Worm (Caenorhabditis elegans) whole organism, L1 larva: Measurements from ENCODE around the gene mdt-10.

ENCODE experiments used
- C04F5.9 ChIP-seq: sonication (generic microtip); optimal IDR thresholded peaks from 2 replicates; lab custom pipeline; 2016; ENCODE audit warnings: missing genetic modification characterization, missing compliant biosample characterization
- C16A3.4 ChIP-seq: fragments of 150-350 bp; optimal IDR thresholded peaks from 2 replicates; lab custom pipeline; 2014; ENCODE audit warnings: missing biosample characterization, missing genetic modification characterization
- F16B12.6 ChIP-seq: fragments of 150-350 bp; optimal IDR thresholded peaks from 2 replicates; lab custom pipeline; 2014; ENCODE audit warnings: missing biosample characterization, missing genetic modification characterization
- Y116A8C.19 ChIP-seq: sonication (generic microtip); optimal IDR thresholded peaks from 2 replicates; lab custom pipeline; 2016; ENCODE audit warnings: missing compliant biosample characterization, missing genetic modification characterization, borderline replicate concordance
- ama-1 ChIP-seq: fragments of 150-350 bp; optimal IDR thresholded peaks from 2 replicates; lab custom pipeline; 2014
- ceh-63 ChIP-seq: fragments of 200-800 bp; sonication (Bioruptor generic); optimal IDR thresholded peaks from 2 replicates; lab custom pipeline; 2018; ENCODE audit warnings: mild to moderate bottlenecking, missing genetic modification characterization, missing compliant biosample characterization
- ceh-82 ChIP-seq, 3 experiments: fragments of 150-350 bp in 1 of 3; sonication (generic microtip) in 2 of 3; optimal IDR thresholded peaks; 2 replicates each; lab custom pipeline; 2014 to 2017; ENCODE audit warnings: missing biosample characterization in 3 of 3, missing genetic modification characterization in 3 of 3
- ces-1 ChIP-seq: fragments of 150-350 bp; optimal IDR thresholded peaks from 2 replicates; lab custom pipeline; 2014; ENCODE audit warnings: missing biosample characterization, missing genetic modification reagents, missing genetic modification characterization
- dpl-1 ChIP-seq, 3 experiments: fragments of 150-350 bp in 2 of 3; sonication (generic microtip) in 1 of 3; optimal IDR thresholded peaks; 2 replicates each; lab custom pipeline; 2014 to 2017; ENCODE audit warnings: missing biosample characterization in 3 of 3, missing genetic modification characterization in 3 of 3, missing genetic modification reagents in 3 of 3
- dsc-1 ChIP-seq: sonication (generic microtip); optimal IDR thresholded peaks from 2 replicates; lab custom pipeline; 2016; ENCODE audit warnings: mild to moderate bottlenecking, missing genetic modification characterization, missing compliant biosample characterization
- efl-1 ChIP-seq, 4 experiments: fragments of 150-350 bp; optimal IDR thresholded peaks in 3 of 4; peaks in 1 of 4; 1 replicate in 1 of 4; 2 replicates in 3 of 4; lab custom pipeline; 2014; ENCODE audit warnings: missing biosample characterization in 2 of 4, missing genetic modification characterization in 2 of 4, missing genetic modification reagents in 2 of 4
- egl-13 ChIP-seq: sonication (generic microtip); optimal IDR thresholded peaks from 2 replicates; lab custom pipeline; 2016; ENCODE audit warnings: missing genotype, missing genetic modification reagents, missing genetic modification characterization, missing compliant biosample characterization
- elt-2 ChIP-seq: sonication (generic microtip); optimal IDR thresholded peaks from 2 replicates; lab custom pipeline; 2016; ENCODE audit warnings: missing genetic modification characterization, mild to moderate bottlenecking, inconsistent platforms, missing compliant biosample characterization, missing genetic modification reagents
- elt-3 ChIP-seq, 6 experiments: fragments of 150-350 bp in 1 of 6; sonication (generic microtip); optimal IDR thresholded peaks; 2 replicates each; lab custom pipeline; 2017 to 2018; ENCODE audit warnings: missing biosample characterization in 6 of 6, missing genetic modification characterization in 6 of 6, inconsistent platforms in 1 of 6
- fkh-10 ChIP-seq: sonication (generic microtip); optimal IDR thresholded peaks from 2 replicates; lab custom pipeline; 2017; ENCODE audit warnings: missing biosample characterization, missing genetic modification reagents, missing genetic modification characterization
- fkh-4 ChIP-seq: sonication (generic microtip); optimal IDR thresholded peaks from 2 replicates; lab custom pipeline; 2016; ENCODE audit warnings: missing compliant biosample characterization, missing genetic modification characterization, borderline replicate concordance
- irx-1 ChIP-seq: sonication (generic microtip); optimal IDR thresholded peaks from 2 replicates; lab custom pipeline; 2016; ENCODE audit warnings: missing genetic modification characterization, missing compliant biosample characterization
- lin-13 ChIP-seq: fragments of 150-350 bp; optimal IDR thresholded peaks from 2 replicates; lab custom pipeline; 2014; ENCODE audit warnings: missing biosample characterization, missing genetic modification reagents, missing genetic modification characterization
- lin-14 ChIP-seq: fragments of 200-800 bp; sonication (Bioruptor generic); optimal IDR thresholded peaks from 2 replicates; lab custom pipeline; 2018; ENCODE audit warnings: mild to moderate bottlenecking, missing genetic modification characterization, moderate library complexity, missing compliant biosample characterization
- lin-15B ChIP-seq: fragments of 150-350 bp; sonication (generic microtip); optimal IDR thresholded peaks from 3 replicates; lab custom pipeline; 2014; ENCODE audit warnings: missing biosample characterization, missing genetic modification characterization
- lin-35 ChIP-seq, 2 experiments: fragments of 150-350 bp; optimal IDR thresholded peaks; 2 replicates each; lab custom pipeline; 2014; ENCODE audit warnings: missing biosample characterization in 2 of 2, missing genetic modification characterization in 2 of 2, missing genetic modification reagents in 2 of 2
- lsy-2 ChIP-seq, 2 experiments: fragments of 150-350 bp; optimal IDR thresholded peaks; 2 replicates each; lab custom pipeline; 2014; ENCODE audit warnings: missing biosample characterization in 2 of 2, missing genetic modification characterization in 2 of 2
- mef-2 ChIP-seq: fragments of 150-350 bp; optimal IDR thresholded peaks from 2 replicates; lab custom pipeline; 2014; ENCODE audit warnings: missing biosample characterization, missing genetic modification characterization
- mep-1 ChIP-seq: fragments of 150-350 bp; optimal IDR thresholded peaks from 2 replicates; lab custom pipeline; 2014; ENCODE audit warnings: missing biosample characterization, missing genetic modification characterization
- nhr-11 ChIP-seq: fragments of 150-350 bp; optimal IDR thresholded peaks from 2 replicates; lab custom pipeline; 2014; ENCODE audit warnings: missing biosample characterization, missing genetic modification characterization
- nhr-12 ChIP-seq: sonication (generic microtip); optimal IDR thresholded peaks from 2 replicates; lab custom pipeline; 2017; ENCODE audit warnings: missing biosample characterization, missing genetic modification characterization
- nhr-19 ChIP-seq: fragments of 200-800 bp; sonication (Bioruptor generic); conservative IDR thresholded peaks from 2 replicates; pipeline ENCODE4 v1.3.6; 2022; ENCODE audit warnings: missing genetic modification characterization, missing compliant biosample characterization
- nhr-20 ChIP-seq: sonication (generic microtip); optimal IDR thresholded peaks from 2 replicates; lab custom pipeline; 2016; ENCODE audit warnings: mild to moderate bottlenecking, missing genetic modification characterization, missing compliant biosample characterization
- nhr-47 ChIP-seq: sonication (generic microtip); optimal IDR thresholded peaks from 2 replicates; lab custom pipeline; 2016; ENCODE audit warnings: mild to moderate bottlenecking, missing genetic modification characterization, moderate library complexity, missing compliant biosample characterization
- nhr-71 ChIP-seq: sonication (generic microtip); optimal IDR thresholded peaks from 2 replicates; lab custom pipeline; 2016; ENCODE audit warnings: mild to moderate bottlenecking, missing genetic modification characterization, moderate library complexity, missing compliant biosample characterization
- nhr-77 ChIP-seq: fragments of 150-350 bp; optimal IDR thresholded peaks from 2 replicates; lab custom pipeline; 2014; ENCODE audit warnings: missing biosample characterization, missing genetic modification characterization
- nhr-85 ChIP-seq: sonication (generic microtip); peaks from one replicate; lab custom pipeline; 2016; ENCODE audit warnings: missing genetic modification characterization, inconsistent platforms, missing compliant biosample characterization
- nhr-90 ChIP-seq: sonication (generic microtip); optimal IDR thresholded peaks from 2 replicates; lab custom pipeline; 2016; ENCODE audit warnings: mild to moderate bottlenecking, missing genetic modification characterization, missing compliant biosample characterization; ENCODE audit not compliant: poor library complexity
- pax-3 ChIP-seq: fragments of 200-800 bp; sonication (Bioruptor generic); optimal IDR thresholded peaks from 2 replicates; lab custom pipeline; 2018; ENCODE audit warnings: mild to moderate bottlenecking, missing genetic modification characterization, moderate library complexity, missing compliant biosample characterization
- pqm-1 ChIP-seq: sonication (generic microtip); optimal IDR thresholded peaks from 3 replicates; lab custom pipeline; 2017; ENCODE audit warnings: missing biosample characterization, missing genetic modification characterization
- rnt-1 ChIP-seq: sonication (generic microtip); optimal IDR thresholded peaks from 2 replicates; lab custom pipeline; 2016; ENCODE audit warnings: mild to moderate bottlenecking, missing genetic modification characterization, moderate library complexity, missing compliant biosample characterization
- skn-1 ChIP-seq: fragments of 150-350 bp; optimal IDR thresholded peaks from 2 replicates; lab custom pipeline; 2014; ENCODE audit warnings: missing biosample characterization, missing genetic modification characterization
- snu-23 ChIP-seq: sonication (generic microtip); optimal IDR thresholded peaks from 2 replicates; lab custom pipeline; 2016; ENCODE audit warnings: missing genetic modification characterization, missing compliant biosample characterization
- sox-4 ChIP-seq: sonication (generic microtip); optimal IDR thresholded peaks from 2 replicates; lab custom pipeline; 2016; ENCODE audit warnings: missing genetic modification characterization, missing compliant biosample characterization
- sup-37 ChIP-seq: fragments of 200-800 bp; sonication (Bioruptor generic); optimal IDR thresholded peaks from 2 replicates; lab custom pipeline; 2018; ENCODE audit warnings: mild to moderate bottlenecking, missing genetic modification characterization, missing compliant biosample characterization
- swsn-7 ChIP-seq: sonication (generic microtip); optimal IDR thresholded peaks from 2 replicates; lab custom pipeline; 2016; ENCODE audit warnings: missing genetic modification characterization, missing compliant biosample characterization
- tbx-2 ChIP-seq: sonication (generic microtip); optimal IDR thresholded peaks from 2 replicates; lab custom pipeline; 2016; ENCODE audit warnings: missing genetic modification characterization, missing compliant biosample characterization
- unc-130 ChIP-seq: fragments of 150-350 bp; optimal IDR thresholded peaks from 2 replicates; lab custom pipeline; 2017; ENCODE audit warnings: missing biosample characterization, missing genetic modification characterization, inconsistent platforms
- unc-30 ChIP-seq: sonication (generic microtip); optimal IDR thresholded peaks from 2 replicates; lab custom pipeline; 2017; ENCODE audit warnings: missing biosample characterization, missing genetic modification characterization
- unc-62 ChIP-seq: fragments of 150-350 bp; optimal IDR thresholded peaks from 2 replicates; lab custom pipeline; 2014; ENCODE audit warnings: missing biosample characterization, missing genetic modification reagents, missing genetic modification characterization
- xbp-1 ChIP-seq: sonication (generic microtip); optimal IDR thresholded peaks from 2 replicates; lab custom pipeline; 2016; ENCODE audit warnings: missing genetic modification characterization, missing compliant biosample characterization
- zip-4 ChIP-seq: fragments of 200-800 bp; sonication (Bioruptor generic); optimal IDR thresholded peaks from 2 replicates; lab custom pipeline; 2018; ENCODE audit warnings: mild to moderate bottlenecking, missing genetic modification characterization, moderate library complexity, missing compliant biosample characterization

mdt-10 gene

DNA sequence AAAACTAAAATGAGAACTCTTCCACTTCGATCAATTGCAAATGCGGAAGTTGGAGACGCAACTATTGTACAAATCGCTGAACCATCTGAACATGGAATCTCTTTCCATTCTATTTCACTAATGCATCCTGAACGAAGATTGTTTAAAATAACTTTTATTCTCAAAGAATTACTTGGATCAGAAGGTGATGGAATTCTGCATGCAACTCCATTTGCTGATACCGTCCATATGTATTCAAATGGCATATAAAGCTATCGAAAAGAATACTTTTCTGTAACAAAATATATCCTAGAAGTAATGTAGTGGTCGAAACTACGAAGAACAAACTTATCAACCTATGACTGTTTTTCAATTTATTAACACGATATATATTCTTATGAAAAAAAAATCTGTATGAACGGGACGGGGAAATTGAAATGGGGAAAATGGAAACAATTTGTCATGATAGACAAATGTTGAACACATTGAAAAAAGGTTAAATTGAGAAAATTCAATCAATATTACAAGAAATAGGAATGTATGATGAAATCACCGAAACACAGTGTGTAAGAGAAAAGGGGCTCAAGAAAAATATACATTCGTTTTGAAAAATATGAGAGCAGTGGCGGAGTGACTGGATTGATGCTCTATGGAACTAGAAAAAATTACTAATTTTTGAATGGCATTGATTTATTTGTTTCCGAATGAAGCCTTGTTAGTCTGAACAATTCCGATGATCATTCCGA is 23.1 kb upstream of the mdt-10 start, which contains the start of gene T01H3.2:
Gene T01H3.2 (minus strand): TSS at position 251 of the 725 bp plus-strand sequence.
- peak; percentile 41 for TF ChIP-seq nhr-71
- TF ChIP-seq efl-1 (optimal IDR thresholded peaks at IDR 0.05; lab: Kevin White, UChicago) = no peak
- peak in 1 of 2 experiments; percentile 86 for TF ChIP-seq efl-1 (GFP tag; optimal IDR thresholded peaks at IDR 0.05 in 1 of 2; lab: Kevin White, UChicago)
- TF ChIP-seq snu-23 (GFP tag; lab: Kevin White, UChicago) = peak; percentile 2
- TF ChIP-seq ceh-82 (tag; optimal IDR thresholded peaks at IDR 0.05; lab: Kevin White, UChicago) = no peak

DNA sequence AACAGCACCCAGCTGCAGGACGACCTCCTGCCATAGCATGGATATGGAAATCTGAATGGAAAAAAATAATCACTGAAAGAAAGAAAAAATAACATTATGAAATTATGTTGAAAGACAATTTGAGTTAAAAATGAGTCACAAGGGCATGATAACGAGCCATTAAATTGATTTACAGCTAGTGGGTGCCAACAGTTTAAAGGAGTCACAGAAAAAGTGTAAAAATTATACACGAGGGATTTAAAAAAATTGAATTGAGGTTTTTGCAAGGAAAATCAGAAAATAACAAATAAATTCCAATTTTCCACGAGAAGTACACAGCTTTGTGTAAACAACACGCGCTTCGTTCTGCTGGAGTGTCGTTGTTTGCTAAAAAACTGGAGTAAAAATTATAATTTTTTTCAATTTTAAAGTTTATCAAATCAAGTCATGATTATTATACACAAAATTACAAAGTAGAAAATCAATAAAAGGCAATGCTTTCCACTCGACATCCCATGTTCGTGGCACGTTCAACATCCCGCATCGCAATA is 19.1 kb upstream of the mdt-10 start, which contains the start of gene T01H3.3:
Gene T01H3.3 (minus strand): TSS at position 51 of the 530 bp plus-strand sequence.
- no peak for TF ChIP-seq nhr-77 (tag; lab: Kevin White, UChicago)
- no peak for TF ChIP-seq sup-37 (GFP tag; lab: Kevin White, UChicago)
- no peak for TF ChIP-seq egl-13 (tag; lab: Kevin White, UChicago)
- peak; percentile 34 for TF ChIP-seq tbx-2 (tag; lab: Kevin White, UChicago)
- TF ChIP-seq irx-1 (tag; lab: Kevin White, UChicago) = no peak
- no peak for TF ChIP-seq nhr-11 (tag; lab: Kevin White, UChicago)
- no peak for TF ChIP-seq pqm-1 (tag; lab: Kevin White, UChicago)
- TF ChIP-seq unc-130 (tag; lab: Kevin White, UChicago) = peak; percentile 22
- no peak for TF ChIP-seq ceh-63 (GFP tag; lab: Kevin White, UChicago)
- no peak for TF ChIP-seq lin-15B
- TF ChIP-seq lin-13 (GFP tag; lab: Kevin White, UChicago) = peak; percentile 36
- peak; percentile 25 for TF ChIP-seq skn-1
- TF ChIP-seq elt-2 (tag; lab: Kevin White, UChicago) = no peak
- peak; percentile 73 for TF ChIP-seq snu-23 (GFP tag; lab: Kevin White, UChicago)
- no peak for TF ChIP-seq sox-4 (tag; lab: Kevin White, UChicago)
- TF ChIP-seq nhr-85 = peak; percentile 39
- peak; percentile 58 for TF ChIP-seq swsn-7
- peak; percentile 42 to 63 (median 52) for TF ChIP-seq dpl-1 (GFP tag; optimal IDR thresholded peaks at IDR 0.05; lab: Kevin White, UChicago)
- TF ChIP-seq lin-35 (GFP tag; optimal IDR thresholded peaks at IDR 0.05; lab: Kevin White, UChicago) = peak; percentile 57 to 59
- peak in 2 of 6 experiments; percentile 12 to 43 for TF ChIP-seq elt-3 (tag; optimal IDR thresholded peaks at IDR 0.05; lab: Kevin White, UChicago)
- no peak for TF ChIP-seq fkh-4 (tag; lab: Kevin White, UChicago)
- peak; percentile 50 for TF ChIP-seq C16A3.4 (tag; lab: Kevin White, UChicago)
- no peak for TF ChIP-seq pax-3 (tag; lab: Kevin White, UChicago)
- TF ChIP-seq nhr-20 (tag; lab: Kevin White, UChicago) = peak; percentile 43
- peak; percentile 13 for TF ChIP-seq mep-1 (tag; lab: Kevin White, UChicago)
- TF ChIP-seq ces-1 = no peak
- no peak for TF ChIP-seq unc-30 (tag; lab: Kevin White, UChicago)
- peak; percentile 53 for TF ChIP-seq xbp-1
- peak; percentile 52 for TF ChIP-seq nhr-47 (tag; lab: Kevin White, UChicago)
- TF ChIP-seq nhr-12 = no peak
- peak; percentile 40 for TF ChIP-seq rnt-1
- peak; percentile 58 for TF ChIP-seq F16B12.6 (tag; lab: Kevin White, UChicago)
- no peak for TF ChIP-seq Y116A8C.19
- no peak for TF ChIP-seq C04F5.9
- no peak for TF ChIP-seq zip-4 (GFP tag; lab: Kevin White, UChicago)
- TF ChIP-seq nhr-71 = peak; percentile 66
- TF ChIP-seq efl-1 (optimal IDR thresholded peaks at IDR 0.05; lab: Kevin White, UChicago) = peak; percentile 52 to 66
- peak in 1 of 2 experiments; percentile 58 for TF ChIP-seq efl-1 (GFP tag; optimal IDR thresholded peaks at IDR 0.05 in 1 of 2; lab: Kevin White, UChicago)
- TF ChIP-seq lin-14 = peak; percentile 52
- TF ChIP-seq mef-2 = no peak
- TF ChIP-seq fkh-10 (GFP tag; lab: Kevin White, UChicago) = no peak
- peak; percentile 42 for TF ChIP-seq nhr-90 (tag; lab: Kevin White, UChicago)
- peak in 2 of 3 experiments; percentile 20 to 31 for TF ChIP-seq ceh-82 (tag; optimal IDR thresholded peaks at IDR 0.05; lab: Kevin White, UChicago)
- TF ChIP-seq unc-62 = no peak
- no peak for TF ChIP-seq ama-1 (lab: Kevin White, UChicago)
- TF ChIP-seq nhr-19 (GFP tag; lab: Robert Waterston, UW) = peak; percentile 41; the same call in 1 of the 2 replicates
- peak; percentile 68 to 87 for TF ChIP-seq lsy-2 (tag; optimal IDR thresholded peaks at IDR 0.05; lab: Kevin White, UChicago)
- TF ChIP-seq dsc-1 (tag; lab: Kevin White, UChicago) = peak; percentile 33
